Worm (Caenorhabditis elegans): Measurements from ENCODE around the gene R13A1.1.

ce11 chrIV:7208961-7209360, 10.9 kb upstream of the R13A1.1 start:
- TF ChIP-seq ceh-48 (tag; optimal IDR thresholded peaks at IDR 0.05) (no peak), pha-4 (tag; optimal IDR thresholded peaks at IDR 0.05) (no peak), ama-1 (optimal IDR thresholded peaks at IDR 0.05) (no peak), che-1 (tag; optimal IDR thresholded peaks at IDR 0.05) (no peak), K09A11.1 (tag; optimal IDR thresholded peaks at IDR 0.05; ENCODE audit: insufficient read depth) (no peak), ceh-34 (tag; optimal IDR thresholded peaks at IDR 0.05) (no peak), sox-2 (GFP tag; IDR thresholded peaks at IDR 0.05) (no peak), hlh-15 (tag; optimal IDR thresholded peaks at IDR 0.05) (no peak), npax-4 (tag; optimal IDR thresholded peaks at IDR 0.05) (no peak), eyg-1 (tag; optimal IDR thresholded peaks at IDR 0.05) (no peak), sox-4 (tag; optimal IDR thresholded peaks at IDR 0.05) (no peak), dve-1 (tag; optimal IDR thresholded peaks at IDR 0.05) (no peak)
